Worm (Caenorhabditis elegans) whole organism, mixed stage, embryonic: ENCODE results near the gene T03F6.3.

ENCODE experiments used
- bed-3 ChIP-seq: fragments of 200-800 bp; sonication (Bioruptor generic); optimal IDR thresholded peaks from 3 replicates; lab custom pipeline; 2018; ENCODE audit warnings: mild to moderate bottlenecking, missing genetic modification characterization, moderate library complexity, missing compliant biosample characterization
- ces-1 ChIP-seq: fragments of 150-350 bp; optimal IDR thresholded peaks from 2 replicates; lab custom pipeline; 2014; ENCODE audit warnings: missing biosample characterization, missing genetic modification reagents, missing genetic modification characterization
- elt-3 ChIP-seq: fragments of 150-350 bp; optimal IDR thresholded peaks from 2 replicates; lab custom pipeline; 2014; ENCODE audit warnings: missing biosample characterization, missing genetic modification characterization
- lsy-2 ChIP-seq: fragments of 150-350 bp; optimal IDR thresholded peaks from 2 replicates; lab custom pipeline; 2014; ENCODE audit warnings: missing biosample characterization, missing genetic modification characterization
- pha-4 ChIP-seq: fragments of 150-350 bp; optimal IDR thresholded peaks from 2 replicates; lab custom pipeline; 2018; ENCODE audit warnings: missing biosample characterization, missing genetic modification reagents, missing genetic modification characterization
- snpc-4 ChIP-seq: fragments of 150-350 bp; optimal IDR thresholded peaks from 2 replicates; lab custom pipeline; 2014; ENCODE audit warnings: missing biosample characterization, missing genetic modification characterization
- sptf-1 ChIP-seq: sonication (generic microtip); optimal IDR thresholded peaks from 2 replicates; lab custom pipeline; 2017; ENCODE audit warnings: mild to moderate bottlenecking, missing genetic modification characterization, moderate library complexity, missing compliant biosample characterization
- unc-39 ChIP-seq: fragments of 150-350 bp; optimal IDR thresholded peaks from 2 replicates; lab custom pipeline; 2014; ENCODE audit warnings: missing biosample characterization, missing genetic modification characterization
- zip-8 ChIP-seq: fragments of 150-350 bp; optimal IDR thresholded peaks from 2 replicates; lab custom pipeline; 2014; ENCODE audit warnings: missing biosample characterization, missing genetic modification characterization
- ztf-11 ChIP-seq: fragments of 150-350 bp; optimal IDR thresholded peaks from 2 replicates; lab custom pipeline; 2014; ENCODE audit warnings: missing biosample characterization, missing genetic modification characterization

ce11 chrIII:13383159-13383558 lies 6.0 kb upstream of the T03F6.3 start:
- no peak for TF ChIP-seq ztf-11 (tag; lab: Kevin White, UChicago)
- TF ChIP-seq unc-39 = no peak
- no peak for TF ChIP-seq zip-8 (tag; lab: Kevin White, UChicago)
- no peak for TF ChIP-seq elt-3 (tag; lab: Kevin White, UChicago)
- TF ChIP-seq lsy-2 (tag; lab: Kevin White, UChicago) = no peak
- TF ChIP-seq snpc-4 (tag; lab: Kevin White, UChicago) = no peak
- TF ChIP-seq ces-1 (GFP tag; lab: Kevin White, UChicago) = no peak
- no peak for TF ChIP-seq sptf-1
- TF ChIP-seq bed-3 (GFP tag; lab: Kevin White, UChicago) = no peak
- no peak for TF ChIP-seq pha-4 (tag; lab: Kevin White, UChicago)
